Fruit fly (Drosophila melanogaster) whole organism, pupa: ENCODE results near the gene Smyd4-2.

Experiments
- CG10348 ChIP-seq: fragments of 200-800 bp; sonication (Bioruptor generic); IDR thresholded peaks from 2 replicates; pipeline ENCODE4 v1.3.6; 2022; ENCODE audit warnings: missing biosample characterization, missing genetic modification characterization
- CG12605 ChIP-seq: fragments of 200-800 bp; sonication (Bioruptor generic); IDR thresholded peaks from 2 replicates; pipeline ENCODE4 v1.3.6; 2022; ENCODE audit warnings: missing biosample characterization, missing genetic modification characterization
- CG13204 ChIP-seq: fragments of 200-800 bp; sonication (Bioruptor generic); optimal IDR thresholded peaks from 2 replicates; lab custom pipeline; 2018; ENCODE audit warnings: missing biosample characterization, mild to moderate bottlenecking, missing genetic modification characterization, moderate library complexity
- CG14655 ChIP-seq: fragments of 200-800 bp; sonication (Bioruptor generic); optimal IDR thresholded peaks from 3 replicates; lab custom pipeline; 2017; ENCODE audit warnings: mild to moderate bottlenecking, missing biosample characterization, missing genetic modification reagents, missing genetic modification characterization
- CG15710 ChIP-seq: fragments of 200-800 bp; sonication (Bioruptor generic); optimal IDR thresholded peaks from 2 replicates; lab custom pipeline; 2018; ENCODE audit warnings: missing biosample characterization, mild to moderate bottlenecking, missing genetic modification characterization, moderate library complexity
- CG17806 ChIP-seq: fragments of 200-800 bp; sonication (Bioruptor generic); optimal IDR thresholded peaks from 2 replicates; lab custom pipeline; 2018; ENCODE audit warnings: missing biosample characterization, mild to moderate bottlenecking, missing genetic modification characterization, moderate library complexity
- CG32121 ChIP-seq: fragments of 200-800 bp; sonication (Bioruptor generic); IDR thresholded peaks from 2 replicates; pipeline ENCODE4 v1.3.6; 2022; ENCODE audit warnings: missing biosample characterization, missing genetic modification characterization
- CG34367 ChIP-seq: fragments of 200-800 bp; sonication (Bioruptor generic); optimal IDR thresholded peaks from 2 replicates; lab custom pipeline; 2018; ENCODE audit warnings: missing biosample characterization, mild to moderate bottlenecking, missing genetic modification characterization
- CG4496 ChIP-seq: fragments of 200-800 bp; sonication (Bioruptor generic); IDR thresholded peaks from 3 replicates; pipeline ENCODE4 v1.3.6; 2022; ENCODE audit warnings: missing biosample characterization, missing genetic modification characterization
- CG8159 ChIP-seq: fragments of 200-800 bp; sonication (Bioruptor generic); optimal IDR thresholded peaks from 3 replicates; lab custom pipeline; 2018; ENCODE audit warnings: missing biosample characterization, mild to moderate bottlenecking, missing genetic modification characterization, moderate library complexity
- CG8301 ChIP-seq: fragments of 200-800 bp; sonication (Bioruptor generic); optimal IDR thresholded peaks from 2 replicates; lab custom pipeline; 2018; ENCODE audit warnings: missing biosample characterization, mild to moderate bottlenecking, missing genetic modification characterization
- CG9948 ChIP-seq: fragments of 200-800 bp; sonication (Bioruptor generic); optimal IDR thresholded peaks from 2 replicates; lab custom pipeline; 2018; ENCODE audit warnings: missing biosample characterization, mild to moderate bottlenecking, missing genetic modification characterization, moderate library complexity
- D1 ChIP-seq: fragments of 200-800 bp; sonication (Bioruptor generic); optimal IDR thresholded peaks from 2 replicates; lab custom pipeline; 2018; ENCODE audit warnings: missing biosample characterization, mild to moderate bottlenecking, missing genetic modification characterization, moderate library complexity
- EcR ChIP-seq: fragments of 200-800 bp; sonication (Bioruptor generic); optimal IDR thresholded peaks from 3 replicates; lab custom pipeline; 2019; ENCODE audit warnings: missing biosample characterization, missing genetic modification characterization, mild to moderate bottlenecking, moderate library complexity, missing genetic modification reagents
- Ets98B ChIP-seq: fragments of 200-800 bp; sonication (Bioruptor generic); IDR thresholded peaks from 2 replicates; pipeline ENCODE4 v1.3.6; 2022; ENCODE audit warnings: missing biosample characterization, missing genetic modification characterization
- Pif1A ChIP-seq: fragments of 200-800 bp; sonication (Bioruptor generic); optimal IDR thresholded peaks from 3 replicates; lab custom pipeline; 2016; ENCODE audit warnings: missing biosample characterization, missing genetic modification characterization
- Pif1B ChIP-seq: fragments of 200-800 bp; sonication (Bioruptor generic); optimal IDR thresholded peaks from 3 replicates; lab custom pipeline; 2016; ENCODE audit warnings: missing biosample characterization, missing genetic modification characterization
- Snoo ChIP-seq: fragments of 200-800 bp; sonication (Bioruptor generic); optimal IDR thresholded peaks from 3 replicates; lab custom pipeline; 2017; ENCODE audit warnings: missing biosample characterization, mild to moderate bottlenecking, missing genetic modification characterization, inconsistent platforms
- fd96Ca ChIP-seq: fragments of 200-800 bp; sonication (Bioruptor generic); IDR thresholded peaks from 3 replicates; pipeline ENCODE4 v1.3.6; 2022; ENCODE audit warnings: missing biosample characterization, missing genetic modification characterization
- gl ChIP-seq: fragments of 200-800 bp; sonication (Bioruptor generic); optimal IDR thresholded peaks from 2 replicates; lab custom pipeline; 2018; ENCODE audit warnings: missing biosample characterization, mild to moderate bottlenecking, missing genetic modification characterization
- rn ChIP-seq: fragments of 200-800 bp; sonication (Bioruptor generic); IDR thresholded peaks from 2 replicates; pipeline ENCODE4 v1.3.6; 2022; ENCODE audit warnings: missing biosample characterization, missing genetic modification characterization

The Smyd4-2 gene

dm6 chr3L:12401800-12402199, at the start of gene Smyd4-2:
Gene Smyd4-2, minus strand, starts transcription at chr3L:12401935.
- TF ChIP-seq CG17806 (tag; lab: Kevin White, UChicago) (no peak), CG13204 (no peak), gl (tag; lab: Kevin White, UChicago) (no peak), rn (GFP tag; lab: Robert Waterston, UW) (no peak), CG12605 (no peak), CG14655 (no peak), fd96Ca (GFP tag; lab: Robert Waterston, UW) (no peak), CG4496 (GFP tag; lab: Robert Waterston, UW) (no peak), CG9948 (no peak), CG32121 (GFP tag; lab: Robert Waterston, UW) (no peak), CG8301 (tag; lab: Kevin White, UChicago) (no peak), CG34367 (tag; lab: Kevin White, UChicago) (no peak), EcR (GFP tag; lab: Kevin White, UChicago) (no peak)
- TF ChIP-seq, all 21 proteins: peak for 0

dm6 chr3L:12447501-12447900, 45.8 kb upstream of the Smyd4-2 start:
- TF ChIP-seq CG32121 (GFP tag; lab: Robert Waterston, UW) (no peak), CG8159 (tag; lab: Kevin White, UChicago) (peak; percentile 16)
- TF ChIP-seq, all 21 proteins: peak for 1

- TF ChIP-seq CG15710 (tag; lab: Kevin White, UChicago), result no peak
- no peak for TF ChIP-seq Snoo (tag; lab: Kevin White, UChicago)
- no peak for TF ChIP-seq CG13204
- TF ChIP-seq gl (tag; lab: Kevin White, UChicago), result no peak
- no peak for TF ChIP-seq Ets98B (GFP tag; lab: Robert Waterston, UW)
- no peak for TF ChIP-seq Pif1A (GFP tag; lab: Kevin White, UChicago)
- no peak for TF ChIP-seq CG9948
- TF ChIP-seq rn (GFP tag; lab: Robert Waterston, UW), result no peak
- no peak for TF ChIP-seq CG17806 (tag; lab: Kevin White, UChicago)
- TF ChIP-seq CG10348 (GFP tag; lab: Robert Waterston, UW), result no peak
- no peak for TF ChIP-seq Pif1B
- TF ChIP-seq CG4496 (GFP tag; lab: Robert Waterston, UW), result no peak
- no peak for TF ChIP-seq CG12605
- no peak for TF ChIP-seq CG14655
- TF ChIP-seq CG8159 (tag; lab: Kevin White, UChicago), result no peak
- TF ChIP-seq D1 (tag; lab: Kevin White, UChicago), result no peak
- TF ChIP-seq CG34367 (tag; lab: Kevin White, UChicago), result no peak
- TF ChIP-seq EcR (GFP tag; lab: Kevin White, UChicago), result no peak
- no peak for TF ChIP-seq fd96Ca (GFP tag; lab: Robert Waterston, UW)
These were observed 45.3 kb upstream of the Smyd4-2 start for dm6 chr3L:12447081-12447480.

dm6 chr3L:12444040-12444439, 42.3 kb upstream of the Smyd4-2 start:
- TF ChIP-seq CG14655, result no peak
- TF ChIP-seq rn (GFP tag; lab: Robert Waterston, UW), result no peak
- TF ChIP-seq CG8159 (tag; lab: Kevin White, UChicago), result peak; percentile 36
- TF ChIP-seq CG10348 (GFP tag; lab: Robert Waterston, UW), result no peak
- no peak for TF ChIP-seq CG17806 (tag; lab: Kevin White, UChicago)

- peak; percentile 10; the same call in 1 of the 3 replicates for TF ChIP-seq CG4496 (GFP tag; lab: Robert Waterston, UW)
- TF ChIP-seq CG13204, result peak; percentile 43
- peak; percentile 54 for TF ChIP-seq CG8301 (tag; lab: Kevin White, UChicago)
- peak; percentile 74 for TF ChIP-seq CG15710 (tag; lab: Kevin White, UChicago)
- TF ChIP-seq Pif1B, result peak; percentile 57
- TF ChIP-seq CG34367 (tag; lab: Kevin White, UChicago), result peak; percentile 53
- peak; percentile 63 for TF ChIP-seq CG17806 (tag; lab: Kevin White, UChicago)
- no peak for TF ChIP-seq D1 (tag; lab: Kevin White, UChicago)
- no peak for TF ChIP-seq CG12605
- TF ChIP-seq gl (tag; lab: Kevin White, UChicago), result no peak
- no peak for TF ChIP-seq rn (GFP tag; lab: Robert Waterston, UW)
- TF ChIP-seq EcR (GFP tag; lab: Kevin White, UChicago), result peak; percentile 13
- TF ChIP-seq CG14655, result peak; percentile 65
- TF ChIP-seq CG32121 (GFP tag; lab: Robert Waterston, UW), result no peak
- peak; percentile 50 for TF ChIP-seq Pif1A (GFP tag; lab: Kevin White, UChicago)
- no peak for TF ChIP-seq Ets98B (GFP tag; lab: Robert Waterston, UW)
- TF ChIP-seq CG10348 (GFP tag; lab: Robert Waterston, UW), result no peak
- TF ChIP-seq CG8159 (tag; lab: Kevin White, UChicago), result peak; percentile 82
- TF ChIP-seq Snoo (tag; lab: Kevin White, UChicago), result peak; percentile 56
- peak; percentile 37 for TF ChIP-seq CG9948
- no peak for TF ChIP-seq fd96Ca (GFP tag; lab: Robert Waterston, UW)
These were observed 40.9 kb upstream of the Smyd4-2 start for dm6 chr3L:12442593-12442992.

dm6 chr3L:12434432-12434831, 32.7 kb upstream of the Smyd4-2 start:
- TF ChIP-seq CG14655 (no peak), CG8301 (tag; lab: Kevin White, UChicago) (no peak), CG13204 (no peak), gl (tag; lab: Kevin White, UChicago) (no peak), CG10348 (GFP tag; lab: Robert Waterston, UW) (no peak), CG17806 (tag; lab: Kevin White, UChicago) (no peak), Ets98B (GFP tag; lab: Robert Waterston, UW) (no peak), Pif1B (no peak), EcR (GFP tag; lab: Kevin White, UChicago) (no peak), CG12605 (no peak), Snoo (tag; lab: Kevin White, UChicago) (no peak), CG34367 (tag; lab: Kevin White, UChicago) (no peak)
